Worm (Caenorhabditis elegans) whole organism, L4/young adult: ENCODE measurements around the gene T02B11.9.
"Not testable (repeated sequence)": the region's sequence is repeated elsewhere in the genome, so short reads cannot be mapped to it uniquely, and the experiment has no call there.

Experiments used
- W03F9.2 ChIP-seq: fragments of 150-350 bp; optimal IDR thresholded peaks from 2 replicates; lab custom pipeline; 2014; ENCODE audit warnings: missing biosample characterization, missing genetic modification characterization
- dao-5 ChIP-seq: sonication (generic microtip); optimal IDR thresholded peaks from 2 replicates; lab custom pipeline; 2016; ENCODE audit warnings: missing genotype, missing genetic modification characterization, moderate library complexity, missing compliant biosample characterization
- him-1 ChIP-seq: sonication (generic microtip); optimal IDR thresholded peaks from 2 replicates; lab custom pipeline; 2016; ENCODE audit warnings: missing genotype, missing genetic modification reagents, missing genetic modification characterization, missing compliant biosample characterization

The T02B11.9 gene

ce11 chrV:871029-871428, 5.0 kb upstream of the T02B11.9 start, which contains the start of gene T02B11.4:
Gene T02B11.4, minus strand, starts transcription at chrV:871129.
- no peak for TF ChIP-seq W03F9.2 (tag; lab: Kevin White, UChicago)
- TF ChIP-seq him-1: no peak
- TF ChIP-seq dao-5 (tag; lab: Kevin White, UChicago): no peak

- TF ChIP-seq dao-5 (tag; lab: Kevin White, UChicago) (no peak), him-1 (no peak), W03F9.2 (tag; lab: Kevin White, UChicago) (no peak)
These were observed 2.5 kb downstream of the T02B11.9 start, which contains the start of gene T02B11.8 for ce11 chrV:878567-878966. Gene T02B11.8, minus strand, starts transcription at chrV:878667.

- TF ChIP-seq W03F9.2 (tag; lab: Kevin White, UChicago) (no peak), him-1 (no peak), dao-5 (tag; lab: Kevin White, UChicago) (no peak)
These were observed 3.1 kb downstream of the T02B11.9 start, which contains the start of gene srg-53 for ce11 chrV:879171-879570. Gene srg-53, plus strand, starts transcription at chrV:879471.

ce11 chrV:884324-884723, 8.3 kb downstream of the T02B11.9 start, which contains the start of gene srj-38:
Gene srj-38, minus strand, starts transcription at chrV:884424.
- no peak for TF ChIP-seq him-1

- no peak for TF ChIP-seq him-1
- no peak for TF ChIP-seq W03F9.2 (tag; lab: Kevin White, UChicago)
- TF ChIP-seq dao-5 (tag; lab: Kevin White, UChicago): no peak
These were observed 13.2 kb downstream of the T02B11.9 start, which contains the start of gene T02B11.6 for ce11 chrV:889216-889615. Gene T02B11.6, minus strand, starts transcription at chrV:889316.

ce11 chrV:890423-890822, 14.4 kb downstream of the T02B11.9 start, which contains the start of gene srlf-21:
Gene srlf-21, minus strand, starts transcription at chrV:890523.
- TF ChIP-seq dao-5 (tag; lab: Kevin White, UChicago) (no peak), W03F9.2 (tag; lab: Kevin White, UChicago) (no peak), him-1 (no peak)

- not testable (repeated sequence) for TF ChIP-seq W03F9.2 (tag; lab: Kevin White, UChicago); dao-5 (tag; lab: Kevin White, UChicago); him-1
These were observed 14.8 kb downstream of the T02B11.9 start, which contains the start of gene srlf-22 for ce11 chrV:890835-891234. Gene srlf-22, plus strand, starts transcription at chrV:891135.

ce11 chrV:893437-894018, 17.5 kb downstream of the T02B11.9 start, which contains the start of the genes srlf-23 and srlf-20:
Gene srlf-23, minus strand, starts transcription at chrV:893537.
Gene srlf-20, plus strand, starts transcription at chrV:893968.
- no peak for TF ChIP-seq W03F9.2 (tag; lab: Kevin White, UChicago)
- TF ChIP-seq dao-5 (tag; lab: Kevin White, UChicago): no peak
- TF ChIP-seq him-1: no peak

- TF ChIP-seq him-1 (no peak), dao-5 (tag; lab: Kevin White, UChicago) (no peak), W03F9.2 (tag; lab: Kevin White, UChicago) (no peak)
These were observed 23.0 kb downstream of the T02B11.9 start, which contains the start of gene nas-32 for ce11 chrV:899087-899486. Gene nas-32, minus strand, starts transcription at chrV:899187.

- TF ChIP-seq dao-5 (tag; lab: Kevin White, UChicago): no peak
- no peak for TF ChIP-seq him-1
- no peak for TF ChIP-seq W03F9.2 (tag; lab: Kevin White, UChicago)
These were observed 27.4 kb downstream of the T02B11.9 start, which contains the start of gene fmo-5 for ce11 chrV:903460-903859. Gene fmo-5, minus strand, starts transcription at chrV:903665.

- TF ChIP-seq W03F9.2 (tag; lab: Kevin White, UChicago): peak; percentile 22
- no peak for TF ChIP-seq him-1
These were observed 28.4 kb downstream of the T02B11.9 start, which contains the start of gene trm-2A for ce11 chrV:904232-904983. Gene trm-2A, plus strand, starts transcription at chrV:904963.

ce11 chrV:908681-909080, 32.6 kb downstream of the T02B11.9 start:
- TF ChIP-seq him-1 (no peak), dao-5 (tag; lab: Kevin White, UChicago) (no peak), W03F9.2 (tag; lab: Kevin White, UChicago) (no peak)

ce11 chrV:910588-910987, 34.5 kb downstream of the T02B11.9 start:
- no peak for TF ChIP-seq W03F9.2 (tag; lab: Kevin White, UChicago)
- no peak for TF ChIP-seq dao-5 (tag; lab: Kevin White, UChicago)
- no peak for TF ChIP-seq him-1

ce11 chrV:911474-911873, 35.4 kb downstream of the T02B11.9 start, which contains the start of gene adh-5:
Gene adh-5, plus strand, starts transcription at chrV:911774.
- no peak for TF ChIP-seq dao-5 (tag; lab: Kevin White, UChicago)
- TF ChIP-seq W03F9.2 (tag; lab: Kevin White, UChicago): no peak
- no peak for TF ChIP-seq him-1
